Worm (Caenorhabditis elegans) whole organism, late embryonic: ENCODE measurements around the gene clec-156.

Source experiments
- C08G9.2 ChIP-seq: sonication (generic microtip); optimal IDR thresholded peaks from 2 replicates; lab custom pipeline; 2016; ENCODE audit warnings: mild to moderate bottlenecking, missing genetic modification characterization, moderate library complexity, missing compliant biosample characterization
- K02D7.2 ChIP-seq: sonication (generic microtip); optimal IDR thresholded peaks from 2 replicates; lab custom pipeline; 2017; ENCODE audit warnings: mild to moderate bottlenecking, missing genetic modification characterization, missing compliant biosample characterization
- T23F11.4 ChIP-seq: fragments of 200-800 bp; sonication (Bioruptor generic); optimal IDR thresholded peaks from 2 replicates; lab custom pipeline; 2018; ENCODE audit warnings: mild to moderate bottlenecking, missing genetic modification characterization, missing compliant biosample characterization
- ama-1 ChIP-seq: fragments of 150-350 bp; optimal IDR thresholded peaks from 2 replicates; lab custom pipeline; 2014
- ceh-14 ChIP-seq: sonication (generic microtip); optimal IDR thresholded peaks from 2 replicates; lab custom pipeline; 2016; ENCODE audit warnings: missing genotype, missing genetic modification characterization, missing compliant biosample characterization
- ceh-18 ChIP-seq: sonication (generic microtip); optimal IDR thresholded peaks from 2 replicates; lab custom pipeline; 2016; ENCODE audit warnings: missing genetic modification characterization, missing compliant biosample characterization
- ceh-2 ChIP-seq: sonication (generic microtip); optimal IDR thresholded peaks from 2 replicates; lab custom pipeline; 2016; ENCODE audit warnings: missing genotype, missing genetic modification characterization, missing compliant biosample characterization
- ceh-48 ChIP-seq: sonication (generic microtip); optimal IDR thresholded peaks from 2 replicates; lab custom pipeline; 2016; ENCODE audit warnings: missing genetic modification characterization, inconsistent platforms, missing compliant biosample characterization
- ceh-9 ChIP-seq: sonication (generic microtip); optimal IDR thresholded peaks from 2 replicates; lab custom pipeline; 2016; ENCODE audit warnings: mild to moderate bottlenecking, missing genetic modification characterization, inconsistent platforms, missing compliant biosample characterization
- dmd-4 ChIP-seq: sonication (generic microtip); optimal IDR thresholded peaks from 2 replicates; lab custom pipeline; 2016; ENCODE audit warnings: borderline replicate concordance, missing genetic modification characterization, missing compliant biosample characterization
- dve-1 ChIP-seq: sonication (generic microtip); optimal IDR thresholded peaks from 2 replicates; lab custom pipeline; 2017; ENCODE audit warnings: antibody characterized with exemption, mild to moderate bottlenecking, missing genetic modification characterization, missing compliant biosample characterization
- elt-2 ChIP-seq: sonication (generic microtip); optimal IDR thresholded peaks from 2 replicates; lab custom pipeline; 2016; ENCODE audit warnings: missing genetic modification reagents, missing genetic modification characterization, missing compliant biosample characterization
- ets-4 ChIP-seq: sonication (generic microtip); optimal IDR thresholded peaks from 2 replicates; lab custom pipeline; 2016; ENCODE audit warnings: missing genetic modification characterization, missing compliant biosample characterization
- eyg-1 ChIP-seq: sonication (generic microtip); optimal IDR thresholded peaks from 2 replicates; lab custom pipeline; 2016; ENCODE audit warnings: missing genotype, missing genetic modification characterization, missing compliant biosample characterization
- fkh-10 ChIP-seq: fragments of 150-350 bp; optimal IDR thresholded peaks from 2 replicates; lab custom pipeline; 2014; ENCODE audit warnings: missing biosample characterization, missing genetic modification reagents, missing genetic modification characterization
- fkh-6 ChIP-seq: sonication (generic microtip); optimal IDR thresholded peaks from 2 replicates; lab custom pipeline; 2016; ENCODE audit warnings: missing genetic modification characterization, missing compliant biosample characterization
- hlh-13 ChIP-seq: fragments of 200-800 bp; sonication (Bioruptor generic); optimal IDR thresholded peaks from 2 replicates; lab custom pipeline; 2018; ENCODE audit warnings: mild to moderate bottlenecking, missing genetic modification characterization, missing compliant biosample characterization
- hlh-30 ChIP-seq: sonication (generic microtip); optimal IDR thresholded peaks from 2 replicates; lab custom pipeline; 2017; ENCODE audit warnings: antibody characterized with exemption, missing genetic modification characterization, missing compliant biosample characterization; ENCODE audit not compliant: insufficient read depth
- hlh-6 ChIP-seq: sonication (generic microtip); optimal IDR thresholded peaks from 2 replicates; lab custom pipeline; 2016; ENCODE audit warnings: missing genotype, missing genetic modification characterization, missing compliant biosample characterization
- lim-6 ChIP-seq: sonication (generic microtip); optimal IDR thresholded peaks from 2 replicates; lab custom pipeline; 2016; ENCODE audit warnings: missing genetic modification characterization, missing compliant biosample characterization
- lin-11 ChIP-seq: fragments of 200-800 bp; sonication (Bioruptor generic); optimal IDR thresholded peaks from 2 replicates; lab custom pipeline; 2018; ENCODE audit warnings: mild to moderate bottlenecking, missing genetic modification characterization, missing compliant biosample characterization
- mec-3 ChIP-seq: sonication (generic microtip); optimal IDR thresholded peaks from 2 replicates; lab custom pipeline; 2016; ENCODE audit warnings: borderline replicate concordance, missing genetic modification characterization, missing compliant biosample characterization
- nfya-1 ChIP-seq: sonication (generic microtip); optimal IDR thresholded peaks from 2 replicates; lab custom pipeline; 2017; ENCODE audit warnings: missing genetic modification characterization, mild to moderate bottlenecking, missing compliant biosample characterization, antibody characterized with exemption, moderate library complexity
- nhr-11 ChIP-seq: fragments of 150-350 bp; optimal IDR thresholded peaks from 2 replicates; lab custom pipeline; 2014; ENCODE audit warnings: missing biosample characterization, missing genetic modification characterization
- npax-4 ChIP-seq: sonication (generic microtip); optimal IDR thresholded peaks from 2 replicates; lab custom pipeline; 2016; ENCODE audit warnings: missing genetic modification characterization, missing compliant biosample characterization
- odd-2 ChIP-seq: sonication (generic microtip); optimal IDR thresholded peaks from 2 replicates; lab custom pipeline; 2017; ENCODE audit warnings: antibody characterized with exemption, mild to moderate bottlenecking, missing genetic modification characterization, missing compliant biosample characterization
- pat-9 ChIP-seq: fragments of 200-800 bp; sonication (Bioruptor generic); optimal IDR thresholded peaks from 2 replicates; lab custom pipeline; 2018; ENCODE audit warnings: mild to moderate bottlenecking, missing genetic modification characterization, moderate library complexity, missing compliant biosample characterization
- pax-1 ChIP-seq: fragments of 150-350 bp; optimal IDR thresholded peaks from 2 replicates; lab custom pipeline; 2014; ENCODE audit warnings: missing biosample characterization, missing genetic modification characterization
- pha-4 ChIP-seq: fragments of 150-350 bp; optimal IDR thresholded peaks from 2 replicates; lab custom pipeline; 2018; ENCODE audit warnings: missing biosample characterization, missing genetic modification reagents, missing genetic modification characterization
- sox-4 ChIP-seq: sonication (generic microtip); optimal IDR thresholded peaks from 2 replicates; lab custom pipeline; 2017; ENCODE audit warnings: mild to moderate bottlenecking, missing genetic modification characterization, inconsistent platforms, missing compliant biosample characterization
- syd-9 ChIP-seq: sonication (generic microtip); optimal IDR thresholded peaks from 2 replicates; lab custom pipeline; 2016; ENCODE audit warnings: mild to moderate bottlenecking, missing genetic modification characterization, moderate library complexity, missing compliant biosample characterization
- tbx-2 ChIP-seq: sonication (generic microtip); optimal IDR thresholded peaks from 2 replicates; lab custom pipeline; 2016; ENCODE audit warnings: missing genetic modification characterization, missing compliant biosample characterization
- ttx-3 ChIP-seq: sonication (generic microtip); optimal IDR thresholded peaks from 2 replicates; lab custom pipeline; 2016; ENCODE audit warnings: missing genetic modification reagents, missing genetic modification characterization, missing compliant biosample characterization
- unc-3 ChIP-seq, 2 experiments: fragments of 200-800 bp in 1 of 2; sonication (Bioruptor generic) in 1 of 2; sonication (generic microtip) in 1 of 2; conservative IDR thresholded peaks in 1 of 2; optimal IDR thresholded peaks in 1 of 2; 2 replicates each; pipeline versions ENCODE4 v1.3.6 to Lab custom; 2016 to 2022; ENCODE audit warnings: missing compliant biosample characterization in 2 of 2, missing genetic modification characterization in 2 of 2, missing genetic modification reagents in 1 of 2
- unc-55 ChIP-seq: sonication (generic microtip); optimal IDR thresholded peaks from 2 replicates; lab custom pipeline; 2017; ENCODE audit warnings: missing biosample characterization, missing genetic modification reagents, missing genetic modification characterization
- zip-5 ChIP-seq: sonication (generic microtip); optimal IDR thresholded peaks from 2 replicates; lab custom pipeline; 2016; ENCODE audit warnings: missing genetic modification characterization, missing compliant biosample characterization
- ztf-16 ChIP-seq: sonication (generic microtip); optimal IDR thresholded peaks from 2 replicates; lab custom pipeline; 2017; ENCODE audit warnings: missing genetic modification characterization, missing compliant biosample characterization

Gene clec-156

ce11 chrIII:4837429-4837828 is 4.6 kb downstream of the clec-156 start, which contains the start of the genes acbp-7 and F26A1.19:
acbp-7 (plus strand) TSS chrIII:4837729.
F26A1.19 (plus strand) TSS chrIII:4837731.
- TF ChIP-seq ceh-18 (tag; lab: Kevin White, UChicago) = no peak
- no peak for TF ChIP-seq zip-5 (tag; lab: Kevin White, UChicago)
- no peak for TF ChIP-seq elt-2 (tag; lab: Kevin White, UChicago)
- no peak for TF ChIP-seq ceh-14
- TF ChIP-seq nfya-1 = no peak
- TF ChIP-seq hlh-30 (tag; lab: Kevin White, UChicago) = no peak
- no peak for TF ChIP-seq ceh-9 (tag; lab: Kevin White, UChicago)
- TF ChIP-seq odd-2 (tag; lab: Kevin White, UChicago) = no peak
- no peak for TF ChIP-seq ztf-16 (tag; lab: Kevin White, UChicago)
- TF ChIP-seq fkh-10 (GFP tag; lab: Kevin White, UChicago) = no peak
- TF ChIP-seq nhr-11 = no peak
- TF ChIP-seq T23F11.4 = no peak
- no peak for TF ChIP-seq npax-4 (tag; lab: Kevin White, UChicago)
- TF ChIP-seq K02D7.2 (tag; lab: Kevin White, UChicago) = no peak
- no peak for TF ChIP-seq tbx-2 (tag; lab: Kevin White, UChicago)
- TF ChIP-seq ceh-2 (tag; lab: Kevin White, UChicago) = no peak

- TF ChIP-seq zip-5 (tag; lab: Kevin White, UChicago) (no peak), C08G9.2 (tag; lab: Kevin White, UChicago) (no peak), unc-55 (no peak), ceh-18 (tag; lab: Kevin White, UChicago) (no peak), ceh-2 (tag; lab: Kevin White, UChicago) (no peak), pax-1 (no peak), hlh-13 (no peak), lin-11 (tag; lab: Kevin White, UChicago) (no peak), ets-4 (no peak), pha-4 (no peak), hlh-6 (tag; lab: Kevin White, UChicago) (no peak), lim-6 (tag; lab: Kevin White, UChicago) (no peak), sox-4 (tag; lab: Kevin White, UChicago) (no peak), nfya-1 (no peak)
Measured at ce11 chrIII:4830207-4830606, 11.9 kb downstream of the clec-156 start, which contains the start of gene nspd-9. nspd-9 (minus strand) TSS chrIII:4830307.

- TF ChIP-seq hlh-30 (tag; lab: Kevin White, UChicago) (no peak), dve-1 (tag; lab: Kevin White, UChicago) (no peak), lim-6 (tag; lab: Kevin White, UChicago) (no peak), unc-3 (GFP tag; conservative IDR thresholded peaks at IDR 0.05; lab: Robert Waterston, UW) (no peak), unc-3 (tag; optimal IDR thresholded peaks at IDR 0.05; lab: Kevin White, UChicago) (no peak), T23F11.4 (no peak), dmd-4 (tag; lab: Kevin White, UChicago) (no peak), ttx-3 (tag; lab: Kevin White, UChicago) (no peak), ama-1 (no peak), eyg-1 (tag; lab: Kevin White, UChicago) (no peak)
- TF ChIP-seq, all 69 proteins: peak for 0
Measured at ce11 chrIII:4829440-4829839, 12.6 kb downstream of the clec-156 start, which contains the start of gene F26A1.9. F26A1.9 (minus strand) TSS chrIII:4829540.

- TF ChIP-seq fkh-6 (tag; lab: Kevin White, UChicago) = no peak
- TF ChIP-seq C08G9.2 (tag; lab: Kevin White, UChicago) = no peak
- no peak for TF ChIP-seq npax-4 (tag; lab: Kevin White, UChicago)
- no peak for TF ChIP-seq pax-1
- no peak for TF ChIP-seq pat-9
- no peak for TF ChIP-seq mec-3 (tag; lab: Kevin White, UChicago)
- TF ChIP-seq ceh-48 (tag; lab: Kevin White, UChicago) = no peak
- no peak for TF ChIP-seq syd-9 (tag; lab: Kevin White, UChicago)
Measured at ce11 chrIII:4826606-4827005, 15.5 kb downstream of the clec-156 start, which contains the start of gene F26A1.3. F26A1.3 (plus strand) TSS chrIII:4826906.
